Worm (Caenorhabditis elegans): ENCODE results near the gene srlf-4.

Gene srlf-4

DNA sequence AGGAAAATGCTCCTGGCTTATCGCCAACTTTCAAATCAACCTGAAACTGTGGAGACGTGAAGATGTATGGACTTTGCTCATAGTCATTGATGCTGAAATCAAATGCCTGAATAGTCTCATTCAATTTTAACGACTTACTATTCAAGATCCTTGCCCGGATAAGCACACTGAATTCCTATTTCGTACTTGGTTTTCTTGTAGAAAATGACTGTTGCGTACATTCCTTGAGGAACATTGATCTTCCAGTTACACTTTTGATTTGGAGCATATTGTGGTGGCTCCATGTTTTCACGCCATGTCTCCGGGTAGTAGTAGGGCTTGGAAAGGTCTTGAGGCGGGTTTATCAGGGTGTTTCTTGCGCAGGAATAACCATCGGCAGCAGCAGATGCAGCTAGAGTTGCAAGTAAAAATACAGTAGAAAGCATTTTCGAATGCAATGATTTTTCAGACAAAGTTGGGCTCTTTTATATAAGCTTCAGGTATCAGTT, 9.7 kb downstream of the srlf-4 start, which contains the start of gene irg-6:
Gene irg-6, minus strand, starts transcription at position 438 of the 488 bp plus-strand sequence.
- TF ChIP-seq pha-4 (tag; optimal IDR thresholded peaks at IDR 0.05) (no peak), ham-2 (GFP tag; optimal IDR thresholded peaks at IDR 0.05) (no peak), bed-3 (GFP tag; optimal IDR thresholded peaks at IDR 0.05) (no peak), sem-2 (GFP tag; optimal IDR thresholded peaks at IDR 0.05) (no peak)

DNA sequence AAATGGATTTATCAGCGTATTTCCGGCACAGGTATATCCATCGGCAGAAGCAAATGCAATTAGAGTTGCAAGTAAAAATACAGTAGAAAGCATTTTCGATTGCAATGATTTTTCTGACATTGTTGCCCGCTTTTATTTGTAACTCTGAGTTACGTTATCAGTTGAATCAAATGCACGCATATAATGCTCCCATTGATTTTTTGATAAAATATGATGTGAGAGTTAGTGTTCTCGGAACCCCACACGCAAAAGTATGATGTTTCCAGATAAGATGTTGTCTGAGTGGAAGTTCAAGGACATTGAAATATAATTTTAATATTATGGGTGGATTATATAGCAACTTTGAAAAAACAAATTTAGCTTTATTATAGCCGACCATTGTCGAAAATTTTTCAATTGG, 12.2 kb downstream of the srlf-4 start, which contains the start of gene K08D8.5:
Gene K08D8.5, minus strand, starts transcription at position 140 of the 400 bp plus-strand sequence.
- TF ChIP-seq lin-13 (tag; optimal IDR thresholded peaks at IDR 0.05) (no peak), ham-2 (GFP tag; optimal IDR thresholded peaks at IDR 0.05) (no peak), flh-1 (GFP tag; optimal IDR thresholded peaks at IDR 0.05) (no peak)

DNA sequence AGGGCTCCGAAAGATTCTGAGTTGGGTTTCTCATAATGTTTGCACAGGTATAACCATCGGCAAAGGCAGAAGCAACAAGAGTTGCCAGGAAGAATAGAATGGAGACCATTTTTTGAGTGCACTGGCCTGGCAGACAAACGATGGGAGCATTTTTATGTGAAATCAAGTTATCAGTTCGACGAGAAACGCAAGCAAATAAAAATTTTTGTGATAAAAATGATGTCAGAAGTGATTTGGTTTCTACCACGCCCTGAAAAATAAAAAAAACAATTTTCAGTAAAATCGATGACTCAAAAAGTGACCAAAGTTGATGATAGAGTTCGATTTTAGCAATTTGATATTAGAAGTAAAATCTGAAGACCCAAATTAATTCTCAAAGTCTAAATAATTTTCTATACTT, 14.4 kb downstream of the srlf-4 start, which contains the start of gene K08D8.4:
Gene K08D8.4, minus strand, starts transcription at position 128 of the 400 bp plus-strand sequence.
- TF ChIP-seq nhr-28 (tag; optimal IDR thresholded peaks at IDR 0.05), result no peak
- no peak for TF ChIP-seq sptf-1 (tag; optimal IDR thresholded peaks at IDR 0.05)
- TF ChIP-seq nhr-237 (tag; optimal IDR thresholded peaks at IDR 0.05), result no peak
- TF ChIP-seq nhr-12 (tag; optimal IDR thresholded peaks at IDR 0.05), result no peak
- no peak for TF ChIP-seq nhr-2 (tag; optimal IDR thresholded peaks at IDR 0.05)
- TF ChIP-seq zip-8 (tag; optimal IDR thresholded peaks at IDR 0.05), result no peak
- no peak for TF ChIP-seq mep-1 (tag; optimal IDR thresholded peaks at IDR 0.05)
- no peak for TF ChIP-seq elt-3 (tag; optimal IDR thresholded peaks at IDR 0.05)
- no peak for TF ChIP-seq ceh-83 (GFP tag; optimal IDR thresholded peaks at IDR 0.05)
- TF ChIP-seq bed-3 (GFP tag; optimal IDR thresholded peaks at IDR 0.05), result no peak
- TF ChIP-seq M03D4.4 (tag; optimal IDR thresholded peaks at IDR 0.05), result no peak
- TF ChIP-seq unc-39 (tag; optimal IDR thresholded peaks at IDR 0.05), result no peak
- TF ChIP-seq lin-13 (tag; optimal IDR thresholded peaks at IDR 0.05), result no peak

DNA sequence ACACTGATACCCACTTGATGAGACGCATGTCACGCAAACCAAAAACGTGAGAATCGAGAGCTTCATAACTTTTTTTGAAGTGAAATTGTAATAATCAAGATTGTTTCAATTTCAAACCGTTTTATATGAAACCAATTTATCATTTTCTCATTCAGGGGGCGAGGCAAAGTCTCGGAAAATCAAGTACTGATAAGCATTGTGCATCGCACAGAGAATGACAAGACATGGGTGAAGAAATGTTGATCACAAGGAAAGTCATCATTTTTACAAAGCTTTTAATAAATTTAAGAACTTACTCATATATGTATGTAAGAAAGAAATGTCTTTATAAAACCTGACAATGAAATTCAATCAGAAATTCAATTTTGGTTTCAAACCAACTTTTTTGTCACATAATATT, 17.7 kb downstream of the srlf-4 start, which contains the start of gene K08D8.3:
Gene K08D8.3, minus strand, starts transcription at position 131 of the 400 bp plus-strand sequence.
- no peak for TF ChIP-seq ceh-39 (tag; optimal IDR thresholded peaks at IDR 0.05)
- no peak for TF ChIP-seq ceh-83 (GFP tag; optimal IDR thresholded peaks at IDR 0.05)
- no peak for TF ChIP-seq sem-2 (GFP tag; optimal IDR thresholded peaks at IDR 0.05)
- TF ChIP-seq hlh-1 (tag; optimal IDR thresholded peaks at IDR 0.05), result no peak
- TF ChIP-seq nhr-237 (tag; optimal IDR thresholded peaks at IDR 0.05), result no peak
- TF ChIP-seq nhr-12 (tag; optimal IDR thresholded peaks at IDR 0.05), result no peak
- no peak for TF ChIP-seq drap-1 (GFP tag; optimal IDR thresholded peaks at IDR 0.05)
- TF ChIP-seq lin-32 (GFP tag; optimal IDR thresholded peaks at IDR 0.05), result no peak

DNA sequence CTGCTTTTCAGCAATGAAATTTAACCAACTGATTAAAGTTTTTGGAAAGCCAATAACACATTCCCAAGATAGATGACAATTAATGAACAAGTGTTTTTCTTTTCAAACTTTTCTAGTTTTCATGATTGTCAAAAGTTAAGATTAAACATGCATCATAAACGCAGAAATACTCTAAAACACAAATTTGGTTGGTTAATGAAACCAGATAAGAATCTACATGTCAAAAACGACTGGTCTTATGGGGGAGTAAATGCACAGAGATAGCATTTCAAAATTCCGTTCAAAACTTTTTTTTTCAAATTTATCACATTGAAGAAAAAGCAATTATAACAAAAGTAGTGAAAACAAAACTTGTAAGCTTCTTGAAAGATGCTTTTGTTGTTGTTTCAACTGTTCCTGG, 20.5 kb downstream of the srlf-4 start:
- TF ChIP-seq ham-2 (GFP tag; optimal IDR thresholded peaks at IDR 0.05) (no peak), ceh-39 (tag; optimal IDR thresholded peaks at IDR 0.05) (no peak), tbx-8 (GFP tag; optimal IDR thresholded peaks at IDR 0.05) (no peak), lsy-2 (tag; optimal IDR thresholded peaks at IDR 0.05) (no peak), unc-120 (tag; optimal IDR thresholded peaks at IDR 0.05; ENCODE audit: poor library complexity, severe bottlenecking) (no peak)

DNA sequence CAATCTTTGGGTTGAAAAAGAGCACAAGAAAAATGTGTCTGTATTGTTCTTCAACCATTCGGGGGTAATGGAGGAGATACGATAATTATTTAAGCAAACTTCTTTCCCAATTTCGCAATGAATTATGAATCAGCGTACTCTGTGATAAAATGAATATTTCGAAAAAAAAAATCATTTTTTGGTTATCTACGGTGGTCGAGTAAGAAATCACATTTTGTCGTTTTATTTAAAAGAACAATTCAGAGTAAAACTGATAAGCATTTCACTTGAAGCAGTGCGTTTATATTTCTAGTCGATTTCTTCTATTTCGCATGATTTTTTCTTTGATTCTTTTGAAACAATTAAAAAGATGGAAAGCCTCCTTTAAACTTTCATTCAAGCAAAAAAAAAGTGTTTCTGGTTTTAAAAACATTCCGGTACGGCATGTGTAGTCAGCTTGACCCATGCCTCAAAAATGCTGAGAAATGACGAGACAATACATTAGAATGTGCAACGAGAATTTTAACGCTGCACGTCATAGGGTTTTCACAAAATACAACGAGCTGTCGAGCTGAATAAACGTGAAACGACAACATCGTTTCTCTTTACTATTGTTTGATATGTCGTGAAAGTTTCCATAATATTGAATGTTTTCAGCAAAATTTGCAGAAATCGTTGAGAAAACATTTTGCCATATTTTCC, 21.7 kb downstream of the srlf-4 start, which contains the start of gene K08D8.2:
Gene K08D8.2, plus strand, starts transcription at position 631 of the 681 bp plus-strand sequence.
- no peak for TF ChIP-seq blmp-1 (tag; optimal IDR thresholded peaks at IDR 0.05)
- TF ChIP-seq drap-1 (GFP tag; optimal IDR thresholded peaks at IDR 0.05), result no peak
- TF ChIP-seq nhr-12 (tag; optimal IDR thresholded peaks at IDR 0.05), result no peak
- TF ChIP-seq ceh-43 (GFP tag; optimal IDR thresholded peaks at IDR 0.05), result no peak
- TF ChIP-seq sem-2 (GFP tag; optimal IDR thresholded peaks at IDR 0.05), result no peak
- no peak for TF ChIP-seq ceh-83 (GFP tag; optimal IDR thresholded peaks at IDR 0.05)
- no peak for TF ChIP-seq flh-1 (GFP tag; optimal IDR thresholded peaks at IDR 0.05)
- no peak for TF ChIP-seq pha-4 (tag; optimal IDR thresholded peaks at IDR 0.05)
- no peak for TF ChIP-seq snpc-4 (tag; optimal IDR thresholded peaks at IDR 0.05)
- TF ChIP-seq lin-32 (GFP tag; optimal IDR thresholded peaks at IDR 0.05), result no peak
- no peak for TF ChIP-seq elt-1 (tag; optimal IDR thresholded peaks at IDR 0.05; ENCODE audit: borderline replicate concordance, insufficient read depth)
- TF ChIP-seq ces-1 (GFP tag; optimal IDR thresholded peaks at IDR 0.05), result no peak
- TF ChIP-seq ham-2 (GFP tag; optimal IDR thresholded peaks at IDR 0.05), result no peak
- TF ChIP-seq mep-1 (tag; optimal IDR thresholded peaks at IDR 0.05), result no peak
